Worm (Caenorhabditis elegans): ENCODE results near the gene str-146.

DNA sequence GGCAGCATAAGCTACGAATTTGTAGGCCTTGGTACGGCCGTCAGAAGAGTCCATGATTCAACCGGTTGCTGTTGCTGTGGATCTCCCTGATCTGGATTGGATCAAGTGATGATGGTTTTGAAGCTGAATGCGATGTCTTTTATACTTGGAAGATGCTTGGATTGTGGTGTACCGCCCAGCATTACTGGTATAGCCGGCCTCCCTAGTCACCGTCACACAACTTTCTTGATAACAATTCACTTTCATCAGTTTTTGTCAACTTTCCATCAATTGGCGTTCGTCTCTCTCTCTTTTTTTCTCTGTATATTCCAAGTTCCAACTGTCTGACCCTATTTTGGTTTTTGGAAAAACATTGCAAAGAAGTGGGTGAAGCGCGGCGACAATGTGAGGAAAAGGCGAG is 44.5 kb downstream of the str-146 start, which contains the start of gene col-43:
- TF ChIP-seq egl-27 (tag; optimal IDR thresholded peaks at IDR 0.05) (no peak), nhr-76 (tag; optimal IDR thresholded peaks at IDR 0.05) (no peak), pqm-1 (tag; optimal IDR thresholded peaks at IDR 0.05) (no peak), snpc-4 (tag; optimal IDR thresholded peaks at IDR 0.05) (no peak), nhr-237 (tag; optimal IDR thresholded peaks at IDR 0.05) (no peak), pha-4 (tag; optimal IDR thresholded peaks at IDR 0.05) (no peak), lin-39 (tag; optimal IDR thresholded peaks at IDR 0.05) (no peak), ztf-4 (tag; optimal IDR thresholded peaks at IDR 0.05) (no peak), ztf-11 (tag; optimal IDR thresholded peaks at IDR 0.05) (no peak), nhr-77 (tag; optimal IDR thresholded peaks at IDR 0.05) (no peak)

Data from whole organism, L3 larva.